Fruit fly (Drosophila melanogaster): ENCODE results near the gene Aatf.

Gene Aatf

DNA sequence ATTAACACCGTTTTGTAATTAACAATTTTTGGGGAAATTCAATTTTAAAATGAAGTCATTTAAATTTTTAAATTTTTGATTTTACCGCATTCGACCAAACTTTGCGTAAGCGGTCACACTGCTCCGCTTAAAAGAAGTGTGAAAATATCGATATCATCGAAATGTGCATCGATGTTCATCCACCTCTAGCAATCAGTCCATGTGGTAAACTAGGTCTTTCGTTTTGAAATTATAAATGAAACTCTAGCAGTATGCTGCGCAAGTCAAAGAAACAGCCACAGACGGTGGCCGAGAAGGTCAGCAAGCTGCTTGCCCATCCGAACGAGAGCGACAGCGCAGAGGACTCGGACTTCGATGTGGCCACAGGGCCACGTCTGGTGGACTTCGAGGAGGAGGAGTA is at the start of gene Aatf:
Aatf (plus strand) TSS at position 166 of the 400 bp plus-strand sequence.
- TF ChIP-seq CG5204 (GFP tag; optimal IDR thresholded peaks at IDR 0.05) (no peak), Mnt (GFP tag; optimal IDR thresholded peaks at IDR 0.05) (peak; percentile 89)

DNA sequence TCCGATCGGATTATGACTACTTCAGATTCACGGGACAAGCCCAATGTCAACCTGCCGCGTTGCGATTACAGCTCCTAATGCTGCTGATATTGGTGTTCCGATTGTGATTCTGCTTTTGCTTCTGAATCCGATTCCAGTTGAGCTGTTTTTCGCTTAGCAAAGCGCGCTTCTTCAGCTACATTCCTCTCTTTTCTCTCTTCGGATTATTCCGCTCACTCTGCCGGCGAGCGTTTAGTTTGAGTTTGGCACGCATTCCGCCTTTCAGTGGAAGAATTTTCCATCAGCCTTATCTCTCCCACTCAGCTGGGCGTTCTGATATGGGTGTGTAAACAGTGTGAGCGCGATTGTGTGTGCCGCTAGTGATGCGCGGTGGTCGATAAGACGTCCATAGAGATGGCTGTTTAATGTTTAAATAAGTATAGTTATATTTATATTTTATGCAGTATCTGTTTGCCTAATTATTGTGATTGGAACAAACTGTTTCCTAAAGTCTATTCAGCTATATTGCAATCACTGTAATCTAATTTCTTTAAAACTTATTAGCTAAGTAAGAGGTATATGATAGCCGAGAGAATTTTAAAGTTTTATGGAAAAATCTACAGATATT is 49.6 kb upstream of the Aatf start, which contains the start of gene Galt:
Galt (minus strand) TSS at position 315 of the 607 bp plus-strand sequence.
- TF ChIP-seq cnc (optimal IDR thresholded peaks at IDR 0.05), result no peak
- peak; percentile 53 for TF ChIP-seq CG33017 (tag; optimal IDR thresholded peaks at IDR 0.05)
- TF ChIP-seq toe (GFP tag; optimal IDR thresholded peaks at IDR 0.05), result no peak
- TF ChIP-seq kay (GFP tag; ENCODE audit: borderline replicate concordance), result no peak
- TF ChIP-seq CG14711 (tag; optimal IDR thresholded peaks at IDR 0.05), result peak; percentile 23
- peak; percentile 16 for TF ChIP-seq Crg-1 (GFP tag; optimal IDR thresholded peaks at IDR 0.05)
- TF ChIP-seq CG7045 (GFP tag; optimal IDR thresholded peaks at IDR 0.05), result peak; percentile 6
- TF ChIP-seq pad (GFP tag; optimal IDR thresholded peaks at IDR 0.05), result no peak
- peak; percentile 72 for TF ChIP-seq cic (GFP tag; optimal IDR thresholded peaks at IDR 0.05)
- no peak for TF ChIP-seq Clk (GFP tag; optimal IDR thresholded peaks at IDR 0.05)
- peak; percentile 63 for TF ChIP-seq CG7101 (tag; optimal IDR thresholded peaks at IDR 0.05)
- peak; percentile 84 for TF ChIP-seq tj (GFP tag; optimal IDR thresholded peaks at IDR 0.05)
- peak; percentile 6 for TF ChIP-seq bab1 (GFP tag; optimal IDR thresholded peaks at IDR 0.05)
- peak; percentile 64 for TF ChIP-seq CG11617 (GFP tag; optimal IDR thresholded peaks at IDR 0.05)
- peak; percentile 59 for TF ChIP-seq Mnt (GFP tag; optimal IDR thresholded peaks at IDR 0.05)
- TF ChIP-seq CG1620 (GFP tag; optimal IDR thresholded peaks at IDR 0.05), result no peak
- TF ChIP-seq ovo (GFP tag; optimal IDR thresholded peaks at IDR 0.05), result peak; percentile 41
- TF ChIP-seq Hr96 (GFP tag; optimal IDR thresholded peaks at IDR 0.05), result peak; percentile 25
- peak; percentile 57 for TF ChIP-seq CG12768 (GFP tag; optimal IDR thresholded peaks at IDR 0.05)
- TF ChIP-seq CG5204 (GFP tag; optimal IDR thresholded peaks at IDR 0.05), result no peak

DNA sequence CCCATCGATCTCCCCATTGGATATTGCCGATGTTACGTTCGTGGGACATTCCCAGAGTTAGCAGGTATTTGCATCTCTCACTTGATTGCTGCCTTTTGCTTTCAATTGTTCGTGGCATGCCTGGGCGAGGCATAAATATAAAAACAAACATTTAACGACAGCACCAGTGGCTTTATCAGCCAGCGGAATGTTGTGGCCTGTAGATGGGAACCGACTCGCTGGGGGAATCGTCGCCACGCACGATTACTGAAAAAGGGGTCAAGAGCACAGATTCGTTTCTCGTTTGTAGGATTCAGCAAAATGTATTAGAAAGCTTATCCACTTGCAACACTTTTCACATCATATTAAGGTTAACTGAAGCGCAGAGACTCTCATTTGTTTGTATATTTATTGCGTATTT is 46.0 kb upstream of the Aatf start:
- TF ChIP-seq CG33017 (tag; optimal IDR thresholded peaks at IDR 0.05) (no peak), Clk (GFP tag; optimal IDR thresholded peaks at IDR 0.05) (no peak), CG7045 (GFP tag; optimal IDR thresholded peaks at IDR 0.05) (no peak), CG1620 (GFP tag; optimal IDR thresholded peaks at IDR 0.05) (no peak), tj (GFP tag; optimal IDR thresholded peaks at IDR 0.05) (no peak), CG7101 (tag; optimal IDR thresholded peaks at IDR 0.05) (no peak), bab1 (GFP tag; optimal IDR thresholded peaks at IDR 0.05) (no peak), ovo (GFP tag; optimal IDR thresholded peaks at IDR 0.05) (no peak), CG14711 (tag; optimal IDR thresholded peaks at IDR 0.05) (no peak)

- TF ChIP-seq Crg-1 (GFP tag; optimal IDR thresholded peaks at IDR 0.05), result peak; percentile 64
- peak; percentile 62 for TF ChIP-seq cic (GFP tag; optimal IDR thresholded peaks at IDR 0.05)
- TF ChIP-seq CG7101 (tag; optimal IDR thresholded peaks at IDR 0.05), result peak; percentile 64
- peak; percentile 11 for TF ChIP-seq CG33017 (tag; optimal IDR thresholded peaks at IDR 0.05)
- TF ChIP-seq cnc (optimal IDR thresholded peaks at IDR 0.05), result peak; percentile 29 to 75
- TF ChIP-seq kay (GFP tag; ENCODE audit: borderline replicate concordance), result no peak
- peak; percentile 66 for TF ChIP-seq CG1620 (GFP tag; optimal IDR thresholded peaks at IDR 0.05)
- peak; percentile 97 for TF ChIP-seq pad (GFP tag; optimal IDR thresholded peaks at IDR 0.05)
- TF ChIP-seq CG14711 (tag; optimal IDR thresholded peaks at IDR 0.05), result peak; percentile 61
- peak; percentile 64 for TF ChIP-seq Mnt (GFP tag; optimal IDR thresholded peaks at IDR 0.05)
- TF ChIP-seq ovo (GFP tag; optimal IDR thresholded peaks at IDR 0.05), result peak; percentile 41
- no peak for TF ChIP-seq Hr96 (GFP tag; optimal IDR thresholded peaks at IDR 0.05)
- peak; percentile 39 for TF ChIP-seq bab1 (GFP tag; optimal IDR thresholded peaks at IDR 0.05)
- TF ChIP-seq CG5204 (GFP tag; optimal IDR thresholded peaks at IDR 0.05), result no peak
- peak; percentile 70 for TF ChIP-seq CG12768 (GFP tag; optimal IDR thresholded peaks at IDR 0.05)
- TF ChIP-seq CG11617 (GFP tag; optimal IDR thresholded peaks at IDR 0.05), result peak; percentile 72
- TF ChIP-seq CG7045 (GFP tag; optimal IDR thresholded peaks at IDR 0.05), result peak; percentile 79
- peak; percentile 68 for TF ChIP-seq tj (GFP tag; optimal IDR thresholded peaks at IDR 0.05)
- peak; percentile 68 for TF ChIP-seq Clk (GFP tag; optimal IDR thresholded peaks at IDR 0.05)
- no peak for TF ChIP-seq toe (GFP tag; optimal IDR thresholded peaks at IDR 0.05)
Observed at dm6 chr2L:6673211-6674012, 44.0 kb upstream of the Aatf start, which contains the start of gene Spn27A. TSS of gene Spn27A (minus strand) at chr2L:6673347.

DNA sequence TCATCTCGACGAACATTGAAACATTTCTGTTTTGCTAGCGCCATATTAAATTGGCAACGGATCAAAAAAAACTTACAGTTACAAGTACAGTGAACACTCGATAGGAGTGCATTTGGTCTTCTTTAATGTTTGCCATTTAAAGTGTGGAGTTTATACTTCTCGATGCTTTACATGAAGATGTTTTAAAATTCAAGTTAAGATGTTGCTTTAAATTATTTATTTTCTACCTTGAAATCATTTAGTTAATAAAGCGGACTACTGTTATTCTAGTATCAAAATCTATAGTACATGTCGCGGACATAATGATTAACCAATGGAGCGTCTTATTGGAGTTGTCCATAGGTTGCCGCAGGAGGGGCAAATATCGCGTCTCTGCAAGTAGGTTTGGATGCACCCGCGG is 40.9 kb upstream of the Aatf start, which contains the start of gene cort:
cort (minus strand) TSS at position 101 of the 400 bp plus-strand sequence.
- TF ChIP-seq ovo (GFP tag; optimal IDR thresholded peaks at IDR 0.05), result peak; percentile 9
- no peak for TF ChIP-seq kay (GFP tag; ENCODE audit: borderline replicate concordance)

DNA sequence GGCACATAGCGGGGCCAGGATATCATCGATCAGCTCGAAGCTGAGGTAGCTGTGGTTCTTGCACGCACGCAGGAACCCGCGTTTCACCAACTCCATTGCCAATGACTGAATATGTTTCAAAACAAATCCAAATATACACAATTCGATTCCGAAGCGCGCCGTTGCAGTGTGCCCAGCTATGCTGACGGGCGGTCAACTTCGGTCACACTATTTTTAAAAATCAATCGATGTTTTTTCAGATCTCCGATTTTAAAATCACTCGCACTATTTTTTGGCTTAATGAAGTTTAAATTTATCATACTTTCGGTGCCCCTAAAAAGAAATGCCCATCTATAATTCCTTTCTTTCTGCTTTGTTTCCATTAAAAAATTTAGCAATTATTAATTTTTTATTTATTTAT is 40.0 kb upstream of the Aatf start, which contains the start of gene Nse1:
Nse1 (minus strand) TSS at position 173 of the 400 bp plus-strand sequence.
- TF ChIP-seq bab1 (GFP tag; optimal IDR thresholded peaks at IDR 0.05) (peak; percentile 1), CG7101 (tag; optimal IDR thresholded peaks at IDR 0.05) (no peak)
